Fruit fly (Drosophila melanogaster) whole organism, embryonic: ENCODE results near the gene TFAM.

ENCODE experiments used
- Adf1 ChIP-seq: fragments of 200-800 bp; sonication (Bioruptor generic); IDR thresholded peaks from 2 replicates; pipeline ENCODE4 v1.3.6; 2022; ENCODE audit warnings: missing biosample characterization, missing genetic modification characterization
- Aef1 ChIP-seq: fragments of 200-800 bp; sonication (Bioruptor generic); IDR thresholded peaks from 3 replicates; pipeline ENCODE4 v1.3.6; 2022; ENCODE audit warnings: missing biosample characterization, missing genetic modification characterization
- Bteb2 ChIP-seq: fragments of 200-800 bp; sonication (Bioruptor generic); optimal IDR thresholded peaks from 2 replicates; lab custom pipeline; 2016; ENCODE audit warnings: missing biosample characterization, missing genetic modification characterization
- CG10431 ChIP-seq: fragments of 200-800 bp; sonication (Bioruptor generic); optimal IDR thresholded peaks from 3 replicates; lab custom pipeline; 2018; ENCODE audit warnings: missing biosample characterization, mild to moderate bottlenecking, missing genetic modification characterization
- CG12104 ChIP-seq: fragments of 200-800 bp; sonication (Bioruptor generic); optimal IDR thresholded peaks from 3 replicates; lab custom pipeline; 2016; ENCODE audit warnings: missing biosample characterization, missing genetic modification characterization
- CG1233 ChIP-seq: fragments of 200-800 bp; sonication (Bioruptor generic); optimal IDR thresholded peaks from 4 replicates; lab custom pipeline; 2018; ENCODE audit warnings: missing biosample characterization, mild to moderate bottlenecking, missing genetic modification characterization
- CG13296 ChIP-seq: fragments of 200-800 bp; sonication (Bioruptor generic); optimal IDR thresholded peaks from 3 replicates; lab custom pipeline; 2018; ENCODE audit warnings: missing biosample characterization, mild to moderate bottlenecking, missing genetic modification characterization
- CG13624 ChIP-seq: fragments of 200-800 bp; sonication (Bioruptor generic); optimal IDR thresholded peaks from 2 replicates; lab custom pipeline; 2016; ENCODE audit warnings: missing biosample characterization, missing genetic modification characterization
- CG14860 ChIP-seq: fragments of 200-800 bp; sonication (Bioruptor generic); IDR thresholded peaks from 3 replicates; pipeline ENCODE4 v1.3.6; 2022; ENCODE audit warnings: missing biosample characterization, missing genetic modification characterization; ENCODE audit not compliant: partially characterized antibody
- CG16863 ChIP-seq: fragments of 200-800 bp; sonication (Bioruptor generic); optimal IDR thresholded peaks from 3 replicates; lab custom pipeline; 2016; ENCODE audit warnings: missing biosample characterization, missing genetic modification characterization
- CG17802 ChIP-seq: fragments of 200-800 bp; sonication (Bioruptor generic); optimal IDR thresholded peaks from 2 replicates; lab custom pipeline; 2018; ENCODE audit warnings: missing biosample characterization, mild to moderate bottlenecking, missing genetic modification characterization, moderate library complexity
- CG1792 ChIP-seq: fragments of 200-800 bp; sonication (Bioruptor generic); optimal IDR thresholded peaks from 2 replicates; lab custom pipeline; 2016; ENCODE audit warnings: missing biosample characterization, missing genetic modification characterization
- CG2129 ChIP-seq: fragments of 200-800 bp; sonication (Bioruptor generic); IDR thresholded peaks from 2 replicates; pipeline ENCODE4 v1.3.6; 2022; ENCODE audit warnings: missing biosample characterization, missing genetic modification characterization; ENCODE audit not compliant: partially characterized antibody
- CG3407 ChIP-seq: fragments of 200-800 bp; sonication (Bioruptor generic); optimal IDR thresholded peaks from 2 replicates; lab custom pipeline; 2018; ENCODE audit warnings: missing biosample characterization, mild to moderate bottlenecking, missing genetic modification characterization
- CG4328 ChIP-seq: fragments of 200-800 bp; sonication (Bioruptor generic); optimal IDR thresholded peaks from 3 replicates; lab custom pipeline; 2017; ENCODE audit warnings: missing biosample characterization, missing genetic modification reagents, missing genetic modification characterization
- CG5245 ChIP-seq: fragments of 200-800 bp; sonication (Bioruptor generic); optimal IDR thresholded peaks from 3 replicates; lab custom pipeline; 2016; ENCODE audit warnings: missing biosample characterization, missing genetic modification characterization
- CG6683 ChIP-seq: fragments of 200-800 bp; sonication (Bioruptor generic); optimal IDR thresholded peaks from 2 replicates; lab custom pipeline; 2017; ENCODE audit warnings: missing biosample characterization, mild to moderate bottlenecking, missing genetic modification characterization, missing genetic modification reagents
- CG7987 ChIP-seq: fragments of 200-800 bp; sonication (Bioruptor generic); optimal IDR thresholded peaks from 2 replicates; lab custom pipeline; 2018; ENCODE audit warnings: missing biosample characterization, mild to moderate bottlenecking, missing genetic modification characterization, moderate library complexity
- CG8089 ChIP-seq: fragments of 200-800 bp; sonication (Bioruptor generic); optimal IDR thresholded peaks from 3 replicates; lab custom pipeline; 2016; ENCODE audit warnings: missing biosample characterization, missing genetic modification characterization
- CG9609 ChIP-seq: fragments of 200-800 bp; sonication (Bioruptor generic); optimal IDR thresholded peaks from 3 replicates; lab custom pipeline; 2016; ENCODE audit warnings: missing biosample characterization, missing genetic modification characterization
- CG9727 ChIP-seq: fragments of 200-800 bp; sonication (Bioruptor generic); optimal IDR thresholded peaks from 3 replicates; lab custom pipeline; 2017; ENCODE audit warnings: missing biosample characterization, mild to moderate bottlenecking, missing genetic modification characterization
- CG9797 ChIP-seq: fragments of 200-800 bp; sonication (Bioruptor generic); optimal IDR thresholded peaks from 3 replicates; lab custom pipeline; 2018; ENCODE audit warnings: missing biosample characterization, mild to moderate bottlenecking, missing genetic modification characterization
- Chrac-16 ChIP-seq: fragments of 200-800 bp; sonication (Bioruptor generic); optimal IDR thresholded peaks from 3 replicates; lab custom pipeline; 2016; ENCODE audit warnings: missing biosample characterization, missing genetic modification characterization
- H2.0 ChIP-seq: fragments of 200-800 bp; sonication (Bioruptor generic); IDR thresholded peaks from 2 replicates; pipeline ENCODE4 v1.3.6; 2022; ENCODE audit warnings: missing biosample characterization, missing genetic modification characterization
- HLH4C ChIP-seq: fragments of 200-800 bp; sonication (Bioruptor generic); IDR thresholded peaks from 3 replicates; pipeline ENCODE4 v1.3.6; 2022; ENCODE audit warnings: missing biosample characterization, missing genetic modification characterization; ENCODE audit not compliant: partially characterized antibody
- NC2β ChIP-seq: fragments of 200-800 bp; sonication (Bioruptor generic); optimal IDR thresholded peaks from 2 replicates; lab custom pipeline; 2016; ENCODE audit warnings: missing biosample characterization, missing genetic modification characterization
- Nf-YA ChIP-seq: fragments of 200-800 bp; sonication (Bioruptor generic); IDR thresholded peaks from 2 replicates; pipeline ENCODE4 v1.3.6; 2022; ENCODE audit warnings: missing biosample characterization, missing genetic modification characterization
- Pdp1 ChIP-seq, 2 experiments: fragments of 200-800 bp; sonication (Bioruptor generic); optimal IDR thresholded peaks; 3 replicates each; lab custom pipeline; 2016; ENCODE audit warnings: missing biosample characterization in 2 of 2, missing genetic modification characterization in 2 of 2, mild to moderate bottlenecking in 1 of 2, moderate library complexity in 1 of 2
- Ravus ChIP-seq: fragments of 200-800 bp; sonication (Bioruptor generic); IDR thresholded peaks from 2 replicates; pipeline ENCODE4 v1.3.6; 2022; ENCODE audit warnings: missing biosample characterization, missing genetic modification characterization
- Sin3A ChIP-seq: fragments of >200 bp; optimal IDR thresholded peaks from 2 replicates; lab custom pipeline; 2018
- Sox102F ChIP-seq: fragments of 200-800 bp; sonication (Bioruptor generic); optimal IDR thresholded peaks from 2 replicates; lab custom pipeline; 2018; ENCODE audit warnings: missing biosample characterization, mild to moderate bottlenecking, missing genetic modification characterization, moderate library complexity
- Sry-δ ChIP-seq: fragments of 200-800 bp; sonication (Bioruptor generic); optimal IDR thresholded peaks from 2 replicates; lab custom pipeline; 2016; ENCODE audit warnings: missing biosample characterization, missing genetic modification characterization
- Taf1 ChIP-seq: fragments of 200-800 bp; sonication (Bioruptor generic); IDR thresholded peaks from 2 replicates; pipeline ENCODE4 v1.3.6; 2022; ENCODE audit warnings: missing biosample characterization, missing genetic modification characterization
- btn ChIP-seq: fragments of 200-800 bp; sonication (Bioruptor generic); optimal IDR thresholded peaks from 2 replicates; lab custom pipeline; 2016; ENCODE audit warnings: missing biosample characterization, missing genetic modification characterization
- cas ChIP-seq: fragments of 200-800 bp; sonication (Bioruptor generic); IDR thresholded peaks from 2 replicates; pipeline ENCODE4 v1.3.6; 2022; ENCODE audit warnings: missing biosample characterization, missing genetic modification characterization
- chm ChIP-seq: fragments of 200-800 bp; sonication (Bioruptor generic); IDR thresholded peaks from 2 replicates; pipeline ENCODE4 v1.3.6; 2022; ENCODE audit warnings: missing biosample characterization, missing genetic modification characterization
- crol ChIP-seq: fragments of 200-800 bp; sonication (Bioruptor generic); IDR thresholded peaks from 2 replicates; pipeline ENCODE4 v1.3.6; 2022; ENCODE audit warnings: missing biosample characterization, missing genetic modification characterization
- gcm ChIP-seq: fragments of 200-800 bp; sonication (Bioruptor generic); optimal IDR thresholded peaks from 2 replicates; lab custom pipeline; 2019; ENCODE audit warnings: missing biosample characterization, mild to moderate bottlenecking, missing genetic modification characterization, moderate library complexity
- gem ChIP-seq: fragments of 200-800 bp; sonication (Bioruptor generic); optimal IDR thresholded peaks from 2 replicates; lab custom pipeline; 2019; ENCODE audit warnings: missing biosample characterization, mild to moderate bottlenecking, missing genetic modification characterization, moderate library complexity
- gfzf ChIP-seq: fragments of 200-800 bp; sonication (Bioruptor generic); optimal IDR thresholded peaks from 2 replicates; lab custom pipeline; 2016; ENCODE audit warnings: missing biosample characterization, mild to moderate bottlenecking, missing genetic modification characterization, moderate library complexity
- gt ChIP-seq: fragments of 200-800 bp; sonication (Bioruptor generic); IDR thresholded peaks from 2 replicates; pipeline ENCODE4 v1.3.6; 2022; ENCODE audit warnings: missing biosample characterization, missing genetic modification characterization
- h ChIP-seq: fragments of >200 bp; optimal IDR thresholded peaks from 2 replicates; lab custom pipeline; 2017
- ham ChIP-seq: fragments of 200-800 bp; sonication (Bioruptor generic); IDR thresholded peaks from 2 replicates; pipeline ENCODE4 v1.3.6; 2022; ENCODE audit warnings: missing biosample characterization, missing genetic modification characterization
- lilli ChIP-seq: fragments of 200-800 bp; sonication (Bioruptor generic); optimal IDR thresholded peaks from 3 replicates; lab custom pipeline; 2016; ENCODE audit warnings: missing biosample characterization, missing genetic modification characterization
- nmo ChIP-seq: fragments of 200-800 bp; sonication (Bioruptor generic); optimal IDR thresholded peaks from 2 replicates; lab custom pipeline; 2018; ENCODE audit warnings: missing biosample characterization, mild to moderate bottlenecking, missing genetic modification characterization, moderate library complexity
- odd ChIP-seq: fragments of 200-800 bp; sonication (Bioruptor generic); optimal IDR thresholded peaks from 2 replicates; lab custom pipeline; 2017; ENCODE audit warnings: missing biosample characterization, mild to moderate bottlenecking, missing genetic modification characterization
- peb ChIP-seq: fragments of 200-800 bp; sonication (Bioruptor generic); IDR thresholded peaks from 2 replicates; pipeline ENCODE4 v1.3.6; 2022; ENCODE audit warnings: missing biosample characterization, missing genetic modification characterization
- run ChIP-seq: fragments of 200-800 bp; sonication (Bioruptor generic); optimal IDR thresholded peaks from 3 replicates; lab custom pipeline; 2018; ENCODE audit warnings: missing biosample characterization, mild to moderate bottlenecking, missing genetic modification characterization
- so ChIP-seq: fragments of 200-800 bp; sonication (Bioruptor generic); IDR thresholded peaks from 3 replicates; pipeline ENCODE4 v1.3.6; 2022; ENCODE audit warnings: missing biosample characterization, missing genetic modification characterization
- tap ChIP-seq: fragments of 200-800 bp; optimal IDR thresholded peaks from 3 replicates; lab custom pipeline; 2019; ENCODE audit warnings: missing biosample characterization, mild to moderate bottlenecking, missing genetic modification characterization, moderate library complexity
- tio ChIP-seq: fragments of 200-800 bp; sonication (Bioruptor generic); optimal IDR thresholded peaks from 2 replicates; lab custom pipeline; 2017; ENCODE audit warnings: missing biosample characterization, missing genetic modification characterization, inconsistent platforms
- unpg ChIP-seq: fragments of 200-800 bp; sonication (Bioruptor generic); optimal IDR thresholded peaks from 3 replicates; lab custom pipeline; 2018; ENCODE audit warnings: missing biosample characterization, mild to moderate bottlenecking, missing genetic modification characterization, moderate library complexity

The TFAM gene

dm6 chr3R:20579816-20580215 lies 3.0 kb upstream of the TFAM start, which contains the start of the genes EloB and Srp14 (continued):
- TF ChIP-seq Sin3A (peak; percentile 95), gem (tag; lab: Kevin White, UChicago) (peak; percentile 87), CG2129 (GFP tag; lab: Robert Waterston, UW) (peak; percentile 95), CG14860 (GFP tag; lab: Robert Waterston, UW) (peak; percentile 93), gcm (GFP tag; lab: Kevin White, UChicago) (peak; percentile 82), CG16863 (GFP tag; lab: Kevin White, UChicago) (peak; percentile 74), tio (GFP tag; lab: Kevin White, UChicago) (no peak), CG7987 (GFP tag; lab: Kevin White, UChicago) (peak; percentile 77), Ravus (GFP tag; lab: Robert Waterston, UW) (no peak), nmo (GFP tag; lab: Kevin White, UChicago) (peak; percentile 89), Aef1 (peak; percentile 66), crol (peak; percentile 52; the same call in 1 of the 2 replicates), Taf1 (GFP tag; lab: Robert Waterston, UW) (peak; percentile 44; the same call in 1 of the 2 replicates), CG5245 (GFP tag; lab: Kevin White, UChicago) (peak; percentile 65), Adf1 (GFP tag; lab: Robert Waterston, UW) (peak; percentile 57), so (GFP tag; lab: Robert Waterston, UW) (peak; percentile 49; the same call in 2 of the 3 replicates), gfzf (GFP tag; lab: Kevin White, UChicago) (peak; percentile 78), tap (peak; percentile 69), Pdp1 (GFP tag; optimal IDR thresholded peaks at IDR 0.05; lab: Kevin White, UChicago) (peak; percentile 77 to 81), CG1233 (GFP tag; lab: Kevin White, UChicago) (peak; percentile 74), run (tag; lab: Kevin White, UChicago) (peak; percentile 52), NC2β (GFP tag; lab: Kevin White, UChicago) (peak; percentile 86), Chrac-16 (peak; percentile 84), peb (GFP tag; lab: Robert Waterston, UW) (no peak), Bteb2 (peak; percentile 82), CG1792 (peak; percentile 65), CG13624 (GFP tag; lab: Kevin White, UChicago) (peak; percentile 84), lilli (peak; percentile 94), CG3407 (GFP tag; lab: Kevin White, UChicago) (peak; percentile 27), HLH4C (GFP tag; lab: Robert Waterston, UW) (peak; percentile 92), Sox102F (GFP tag; lab: Kevin White, UChicago) (no peak), CG10431 (GFP tag; lab: Kevin White, UChicago) (no peak), CG9797 (peak; percentile 80), CG17802 (tag; lab: Kevin White, UChicago) (peak; percentile 23), CG9727 (GFP tag; lab: Kevin White, UChicago) (peak; percentile 85), h (lab: Kevin White, UChicago) (no peak), H2.0 (GFP tag; lab: Robert Waterston, UW) (peak; percentile 70), unpg (GFP tag; lab: Kevin White, UChicago) (peak; percentile 85), Nf-YA (GFP tag; lab: Robert Waterston, UW) (no peak), Sry-δ (GFP tag; lab: Kevin White, UChicago) (peak; percentile 99), cas (GFP tag; lab: Robert Waterston, UW) (peak; percentile 55; the same call in 1 of the 2 replicates), CG6683 (GFP tag; lab: Kevin White, UChicago) (peak; percentile 45), CG12104 (GFP tag; lab: Kevin White, UChicago) (peak; percentile 56), CG13296 (GFP tag; lab: Kevin White, UChicago) (peak; percentile 81), gt (GFP tag; lab: Robert Waterston, UW) (no peak; the same call in 1 of the 2 replicates), odd (GFP tag; lab: Kevin White, UChicago) (no peak), ham (no peak), chm (peak; percentile 82), CG8089 (GFP tag; lab: Kevin White, UChicago) (peak; percentile 60), CG9609 (GFP tag; lab: Kevin White, UChicago) (peak; percentile 69), btn (GFP tag; lab: Kevin White, UChicago) (peak; percentile 13), CG4328 (GFP tag; lab: Kevin White, UChicago) (peak; percentile 65)
